Fruit fly (Drosophila melanogaster): ENCODE data around the gene noc.
A peak's percentile ranks its signal among the peaks of the same experiment; 100 is the strongest.

Gene noc

DNA sequence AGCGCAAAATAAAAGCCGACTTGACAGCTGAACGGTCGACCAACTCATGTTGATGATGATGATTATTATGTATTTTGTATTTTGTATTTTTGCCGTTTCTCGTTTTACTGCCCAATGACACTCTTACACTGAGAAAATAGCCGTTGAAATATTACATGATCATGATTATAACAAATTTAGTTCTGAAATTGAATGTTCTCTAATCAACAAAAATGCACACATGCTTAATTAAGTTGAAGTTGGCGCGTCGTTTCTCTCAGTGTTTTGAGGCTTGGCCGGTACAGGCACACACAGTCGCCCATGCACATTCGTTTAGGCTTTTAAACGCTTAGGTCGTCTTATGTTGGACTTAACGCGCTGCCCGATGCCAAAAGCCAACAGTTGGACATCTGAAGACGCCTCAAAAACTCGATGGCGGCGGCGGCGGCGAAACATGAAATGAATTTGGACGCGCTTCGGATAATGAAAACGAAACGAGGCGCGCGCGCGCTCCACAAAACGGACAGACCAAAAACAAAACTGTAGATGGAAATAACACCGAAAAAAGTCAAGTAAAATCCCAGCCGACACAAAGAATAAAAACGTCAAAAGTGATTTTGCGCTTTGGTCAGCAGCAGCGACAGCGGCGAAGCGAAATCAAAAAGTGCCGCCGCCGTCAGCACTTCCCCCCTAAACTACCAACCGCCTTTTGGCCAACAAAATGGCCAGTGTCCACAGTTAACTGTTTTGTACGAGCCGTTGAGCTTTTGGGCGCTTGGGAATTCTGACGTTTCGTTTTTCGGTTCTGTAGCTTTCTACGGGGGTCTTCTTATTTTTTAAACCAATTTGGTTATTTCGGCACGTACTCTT is 12.1 kb downstream of the noc start (continued):
- TF ChIP-seq ci (GFP tag; IDR thresholded peaks at IDR 0.05) (peak; percentile 98), unpg (GFP tag; optimal IDR thresholded peaks at IDR 0.05) (peak; percentile 95), Med (GFP tag) (peak; percentile 99), CG7372 (GFP tag; IDR thresholded peaks at IDR 0.05) (peak; percentile 87), amos (GFP tag; IDR thresholded peaks at IDR 0.05; ENCODE audit: partially characterized antibody) (no peak), Asciz (GFP tag; optimal IDR thresholded peaks at IDR 0.05) (peak; percentile 93), Lim3 (GFP tag; IDR thresholded peaks at IDR 0.05) (peak; percentile 82), CG4707 (GFP tag; optimal IDR thresholded peaks at IDR 0.05) (peak; percentile 82), zf30C (GFP tag; optimal IDR thresholded peaks at IDR 0.05) (peak; percentile 57), CG5953 (GFP tag; IDR thresholded peaks at IDR 0.05) (peak; percentile 88), CG4854 (GFP tag; optimal IDR thresholded peaks at IDR 0.05) (peak; percentile 90), CG2199 (GFP tag; IDR thresholded peaks at IDR 0.05) (peak; percentile 89), odd (GFP tag; optimal IDR thresholded peaks at IDR 0.05) (peak; percentile 89), Sox100B (GFP tag; optimal IDR thresholded peaks at IDR 0.05) (peak; percentile 88), insv (GFP tag; optimal IDR thresholded peaks at IDR 0.05) (peak in 1 of 2 experiments; percentile 27), fd64A (GFP tag; optimal IDR thresholded peaks at IDR 0.05) (peak; percentile 84), CG17361 (GFP tag; IDR thresholded peaks at IDR 0.05) (peak; percentile 92), MTF-1 (GFP tag; optimal IDR thresholded peaks at IDR 0.05; ENCODE audit: borderline replicate concordance) (peak; percentile 87), bigmax (GFP tag; optimal IDR thresholded peaks at IDR 0.05) (peak; percentile 19), Hsf (GFP tag; optimal IDR thresholded peaks at IDR 0.05) (peak; percentile 93), Blimp-1 (GFP tag; optimal IDR thresholded peaks at IDR 0.05) (peak; percentile 89), Hand (GFP tag; optimal IDR thresholded peaks at IDR 0.05) (peak; percentile 43), bsh (GFP tag; optimal IDR thresholded peaks at IDR 0.05) (peak; percentile 13 to 93), tna (GFP tag; IDR thresholded peaks at IDR 0.05; ENCODE audit: partially characterized antibody) (no peak), NK7.1 (GFP tag; optimal IDR thresholded peaks at IDR 0.05) (peak; percentile 89), CG10209 (GFP tag; optimal IDR thresholded peaks at IDR 0.05) (peak; percentile 88), ash1 (GFP tag; optimal IDR thresholded peaks at IDR 0.05) (peak; percentile 42), CG18619 (GFP tag; optimal IDR thresholded peaks at IDR 0.05) (peak; percentile 89), oc (tag; optimal IDR thresholded peaks at IDR 0.05) (peak; percentile 97), CG8290 (GFP tag; optimal IDR thresholded peaks at IDR 0.05) (peak; percentile 68), CG8290 (tag; optimal IDR thresholded peaks at IDR 0.05) (peak in 1 of 2 experiments; percentile 98), CG8924 (tag; optimal IDR thresholded peaks at IDR 0.05) (peak; percentile 91), CG32767 (GFP tag; IDR thresholded peaks at IDR 0.05) (peak; percentile 85), CG1024 (GFP tag; IDR thresholded peaks at IDR 0.05) (peak; percentile 86; the same call in 1 of the 2 replicates), fd102C (GFP tag; optimal IDR thresholded peaks at IDR 0.05) (peak; percentile 26), B-H1 (GFP tag; IDR thresholded peaks at IDR 0.05) (peak; percentile 92), NC2β (GFP tag; optimal IDR thresholded peaks at IDR 0.05) (peak; percentile 87), CG1233 (GFP tag; optimal IDR thresholded peaks at IDR 0.05) (peak; percentile 87), gsb-n (tag; optimal IDR thresholded peaks at IDR 0.05) (peak; percentile 87), Dek (tag; optimal IDR thresholded peaks at IDR 0.05) (peak; percentile 90), CG13624 (GFP tag; optimal IDR thresholded peaks at IDR 0.05) (peak; percentile 90), dmrt11E (tag; optimal IDR thresholded peaks at IDR 0.05) (peak; percentile 79), CHES-1-like (GFP tag; optimal IDR thresholded peaks at IDR 0.05) (peak; percentile 90), dimm (GFP tag; IDR thresholded peaks at IDR 0.05) (peak; percentile 88), btn (GFP tag; optimal IDR thresholded peaks at IDR 0.05) (peak; percentile 89), chinmo (GFP tag; IDR thresholded peaks at IDR 0.05; ENCODE audit: partially characterized antibody) (0 out of 4 replicates have a peak, but pooled peaks have one; percentile 66), slp2 (GFP tag; optimal IDR thresholded peaks at IDR 0.05) (peak; percentile 87), knrl (GFP tag; IDR thresholded peaks at IDR 0.05; ENCODE audit: partially characterized antibody) (no peak)

Data from whole organism, embryonic.